Worm (Caenorhabditis elegans): Measurements from ENCODE around the gene T13C2.2.

DNA sequence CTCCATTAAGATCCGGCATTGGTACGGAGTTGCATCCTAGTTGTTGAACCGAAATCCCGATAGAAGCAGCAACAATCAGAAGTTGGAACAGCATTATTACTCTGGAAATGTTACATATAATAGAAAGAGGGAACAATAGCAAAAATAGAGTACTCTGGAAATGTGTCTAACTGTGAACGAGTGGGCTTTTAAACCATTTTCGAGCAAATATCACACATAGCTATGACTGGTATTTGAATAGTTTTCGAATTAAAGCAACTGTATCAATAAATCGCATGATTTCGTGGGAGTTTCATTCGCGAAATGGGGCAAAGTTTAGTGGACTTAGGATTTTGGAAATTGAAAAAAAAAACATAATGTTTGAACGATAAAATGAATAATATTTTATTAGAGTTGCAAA lies 42.6 kb upstream of the T13C2.2 start, which contains the start of gene F41G3.10:
- no peak for TF ChIP-seq madf-3 (GFP tag; IDR thresholded peaks at IDR 0.05)
- TF ChIP-seq B0261.1 (tag; optimal IDR thresholded peaks at IDR 0.05) = no peak
- TF ChIP-seq F55B11.4 (tag; optimal IDR thresholded peaks at IDR 0.05; ENCODE audit: borderline replicate concordance, insufficient read depth) = no peak
- TF ChIP-seq ztf-6 (GFP tag; IDR thresholded peaks at IDR 0.05) = no peak
- TF ChIP-seq F57C9.4 (tag; optimal IDR thresholded peaks at IDR 0.05) = no peak
- TF ChIP-seq fkh-3 (tag; optimal IDR thresholded peaks at IDR 0.05) = no peak
- TF ChIP-seq chd-7 (tag; optimal IDR thresholded peaks at IDR 0.05) = no peak
- no peak for TF ChIP-seq F33H1.4 (GFP tag; IDR thresholded peaks at IDR 0.05)
